Fruit fly (Drosophila melanogaster): ENCODE results near the gene t-cup.

t-cup gene

DNA sequence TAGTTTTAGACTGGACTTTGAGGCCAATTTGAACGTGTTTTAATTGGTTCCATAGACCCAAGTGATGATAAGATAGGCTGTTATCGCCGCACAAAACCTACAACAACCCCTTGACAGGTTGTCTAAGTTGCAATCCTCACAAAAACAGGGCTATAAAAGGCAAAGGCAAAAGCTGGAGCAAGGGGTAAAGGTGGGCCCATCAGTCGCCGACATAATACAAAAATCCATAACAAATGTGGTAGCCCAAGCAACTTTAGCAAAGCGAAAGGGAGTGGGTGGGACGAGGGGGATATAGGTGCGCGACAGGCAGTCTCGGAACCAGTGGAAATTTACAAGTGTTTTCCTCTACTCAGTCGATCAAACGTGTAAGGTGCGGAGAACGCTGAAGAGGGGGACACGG lies 33.1 kb downstream of the t-cup start (continued):
- TF ChIP-seq Spps (tag; optimal IDR thresholded peaks at IDR 0.05) (no peak), dmrt11E (tag; optimal IDR thresholded peaks at IDR 0.05) (no peak), Dref (GFP tag; IDR thresholded peaks at IDR 0.05) (no peak), caup (GFP tag; optimal IDR thresholded peaks at IDR 0.05; ENCODE audit: severe bottlenecking) (no peak), CG31441 (GFP tag; IDR thresholded peaks at IDR 0.05) (no peak), mld (GFP tag; IDR thresholded peaks at IDR 0.05; ENCODE audit: partially characterized antibody) (no peak), CG7745 (tag; optimal IDR thresholded peaks at IDR 0.05) (no peak), Mrtf (GFP tag; IDR thresholded peaks at IDR 0.05) (no peak), CG4328 (GFP tag; optimal IDR thresholded peaks at IDR 0.05) (no peak), CG42726 (GFP tag; IDR thresholded peaks at IDR 0.05; ENCODE audit: partially characterized antibody) (no peak), Scr (GFP tag; IDR thresholded peaks at IDR 0.05; ENCODE audit: partially characterized antibody) (no peak), CG34376 (GFP tag; optimal IDR thresholded peaks at IDR 0.05) (peak; percentile 39), hbn (GFP tag; IDR thresholded peaks at IDR 0.05; ENCODE audit: partially characterized antibody) (no peak), Atf-2 (GFP tag; optimal IDR thresholded peaks at IDR 0.05) (no peak), slbo (GFP tag; IDR thresholded peaks at IDR 0.05) (peak; percentile 9; the same call in 1 of the 2 replicates), ssp (GFP tag; IDR thresholded peaks at IDR 0.05) (no peak), lab (GFP tag; optimal IDR thresholded peaks at IDR 0.05) (peak; percentile 66), HHEX (GFP tag; optimal IDR thresholded peaks at IDR 0.05) (no peak), rib (GFP tag; IDR thresholded peaks at IDR 0.05) (peak; percentile 43; the same call in 1 of the 2 replicates), sqz (GFP tag; optimal IDR thresholded peaks at IDR 0.05) (no peak), fu2 (GFP tag; optimal IDR thresholded peaks at IDR 0.05) (no peak), Camta (GFP tag; optimal IDR thresholded peaks at IDR 0.05) (no peak), ERR (GFP tag; optimal IDR thresholded peaks at IDR 0.05) (no peak), nerfin-1 (tag; optimal IDR thresholded peaks at IDR 0.05) (no peak), Dbx (GFP tag; IDR thresholded peaks at IDR 0.05) (no peak), CG2199 (GFP tag; IDR thresholded peaks at IDR 0.05) (no peak), CG17612 (GFP tag; IDR thresholded peaks at IDR 0.05) (no peak), insv (GFP tag; optimal IDR thresholded peaks at IDR 0.05) (no peak), gt (GFP tag; IDR thresholded peaks at IDR 0.05) (no peak), usp (GFP tag; optimal IDR thresholded peaks at IDR 0.05) (no peak), crc (GFP tag; optimal IDR thresholded peaks at IDR 0.05) (no peak), pan (optimal IDR thresholded peaks at IDR 0.05) (no peak), pan (GFP tag; optimal IDR thresholded peaks at IDR 0.05 in 1 of 2, IDR thresholded peaks at IDR 0.05 in 1 of 2) (peak in 1 of 2 experiments; percentile 32), so (GFP tag; IDR thresholded peaks at IDR 0.05) (no peak), CG18599 (GFP tag; optimal IDR thresholded peaks at IDR 0.05) (peak; percentile 13), Drgx (GFP tag; IDR thresholded peaks at IDR 0.05) (no peak), CG5245 (GFP tag; optimal IDR thresholded peaks at IDR 0.05) (no peak), CG17912 (GFP tag; optimal IDR thresholded peaks at IDR 0.05) (no peak), B-H1 (GFP tag; IDR thresholded peaks at IDR 0.05) (no peak), CG15696 (tag; optimal IDR thresholded peaks at IDR 0.05) (no peak), ash1 (GFP tag; optimal IDR thresholded peaks at IDR 0.05) (peak; percentile 14), Hr3 (GFP tag; optimal IDR thresholded peaks at IDR 0.05) (no peak), zf30C (GFP tag; optimal IDR thresholded peaks at IDR 0.05) (no peak), CG11504 (tag; optimal IDR thresholded peaks at IDR 0.05) (no peak), Mes4 (GFP tag; optimal IDR thresholded peaks at IDR 0.05) (no peak), Gsc (GFP tag; IDR thresholded peaks at IDR 0.05) (no peak), repo (GFP tag; optimal IDR thresholded peaks at IDR 0.05) (no peak), ken (GFP tag; IDR thresholded peaks at IDR 0.05) (no peak), bigmax (GFP tag; optimal IDR thresholded peaks at IDR 0.05) (no peak), MESR4 (GFP tag; optimal IDR thresholded peaks at IDR 0.05) (no peak), CG10321 (GFP tag; IDR thresholded peaks at IDR 0.05) (no peak), BtbVII (GFP tag; optimal IDR thresholded peaks at IDR 0.05) (peak; percentile 11)
